Fruit fly (Drosophila melanogaster): ENCODE results near the gene KP78b.

Gene KP78b

dm6 chr3R:11350741-11351140 lies 2.2 kb downstream of the KP78b start:
- TF ChIP-seq noc (tag; optimal IDR thresholded peaks at IDR 0.05), result no peak

dm6 chr3R:11344901-11345300 lies 8.0 kb downstream of the KP78b start:
- no peak for TF ChIP-seq noc (tag; optimal IDR thresholded peaks at IDR 0.05)

- TF ChIP-seq noc (tag; optimal IDR thresholded peaks at IDR 0.05), result no peak
Measured at dm6 chr3R:11343966-11344365, 9.0 kb downstream of the KP78b start.

DNA sequence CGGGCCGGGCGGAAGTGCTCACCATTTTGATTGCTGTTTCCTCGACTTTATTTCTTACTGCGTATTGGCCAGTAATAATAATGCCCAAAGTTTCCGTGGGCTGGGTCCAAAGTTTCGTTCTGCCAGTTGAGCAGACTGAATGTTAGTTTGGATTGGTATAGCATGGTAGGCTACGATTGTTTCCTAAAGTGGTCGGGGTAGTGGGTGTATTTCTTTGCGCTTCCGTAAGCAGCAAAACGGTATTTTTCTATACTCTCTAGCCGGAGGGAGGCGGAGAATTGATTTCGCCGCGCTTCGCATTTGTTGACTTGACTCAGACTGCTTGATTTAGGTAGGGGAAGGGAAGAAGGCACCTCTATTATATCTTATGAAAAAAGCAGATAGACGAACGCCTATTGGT lies 9.5 kb downstream of the KP78b start:
- no peak for TF ChIP-seq noc (tag; optimal IDR thresholded peaks at IDR 0.05)

dm6 chr3R:11338287-11338686 lies 14.6 kb downstream of the KP78b start:
- no peak for TF ChIP-seq noc (tag; optimal IDR thresholded peaks at IDR 0.05)

dm6 chr3R:11337109-11337508 lies 15.8 kb downstream of the KP78b start:
- no peak for TF ChIP-seq noc (tag; optimal IDR thresholded peaks at IDR 0.05)

- no peak for TF ChIP-seq noc (tag; optimal IDR thresholded peaks at IDR 0.05)
Measured at dm6 chr3R:11335794-11336193, 17.1 kb downstream of the KP78b start.

dm6 chr3R:11334272-11334874 lies 18.6 kb downstream of the KP78b start:
- no peak for TF ChIP-seq noc (tag; optimal IDR thresholded peaks at IDR 0.05)

- no peak for TF ChIP-seq noc (tag; optimal IDR thresholded peaks at IDR 0.05)
Measured at dm6 chr3R:11330713-11331112, 22.2 kb downstream of the KP78b start.

DNA sequence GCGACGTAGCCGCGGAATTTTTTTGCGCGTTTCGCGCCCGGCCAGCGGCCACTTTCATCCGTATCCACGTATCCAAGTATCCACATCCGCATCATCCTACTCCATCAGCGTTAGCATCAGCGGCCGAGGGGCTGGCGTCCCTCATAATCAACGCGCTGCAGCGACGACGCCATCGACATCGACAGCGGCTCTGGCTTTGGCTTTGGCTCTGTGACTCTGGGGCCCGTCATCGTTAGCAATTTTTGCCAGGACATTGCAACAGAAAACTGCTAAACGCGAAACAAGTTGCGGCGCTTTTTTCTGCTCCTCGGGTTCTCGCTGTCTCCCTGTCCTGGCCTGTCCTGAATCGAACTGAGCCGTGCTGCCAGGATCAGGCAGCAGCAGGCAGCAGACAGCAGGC lies 24.8 kb downstream of the KP78b start, which contains the start of gene pros:
Gene pros, plus strand, starts transcription at position 301 of the 400 bp plus-strand sequence.
- TF ChIP-seq noc (tag; optimal IDR thresholded peaks at IDR 0.05), result no peak

- no peak for TF ChIP-seq noc (tag; optimal IDR thresholded peaks at IDR 0.05)
Measured at dm6 chr3R:11316667-11317066, 36.3 kb downstream of the KP78b start.

DNA sequence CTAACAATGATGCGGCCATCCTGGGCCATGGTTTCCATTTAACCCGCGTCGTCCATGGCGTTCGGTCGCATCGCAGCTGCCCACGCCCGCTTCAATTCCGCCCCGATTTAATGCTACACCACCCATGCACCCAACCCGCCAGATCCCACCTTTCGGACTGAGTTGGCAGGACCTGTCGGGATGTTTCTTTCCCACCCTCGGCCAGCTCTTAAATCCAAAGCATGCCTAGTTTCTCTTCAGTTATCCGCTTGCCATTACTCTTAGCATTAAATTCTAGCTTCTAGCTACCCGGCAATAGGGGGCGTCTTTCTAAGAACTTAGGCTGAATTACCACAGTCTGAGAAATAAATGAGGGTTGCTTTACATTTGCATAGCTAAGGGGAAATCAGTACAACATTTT lies 40.6 kb downstream of the KP78b start:
- TF ChIP-seq noc (tag; optimal IDR thresholded peaks at IDR 0.05), result no peak

dm6 chr3R:11310669-11311068 lies 42.3 kb downstream of the KP78b start:
- TF ChIP-seq noc (tag; optimal IDR thresholded peaks at IDR 0.05), result no peak

DNA sequence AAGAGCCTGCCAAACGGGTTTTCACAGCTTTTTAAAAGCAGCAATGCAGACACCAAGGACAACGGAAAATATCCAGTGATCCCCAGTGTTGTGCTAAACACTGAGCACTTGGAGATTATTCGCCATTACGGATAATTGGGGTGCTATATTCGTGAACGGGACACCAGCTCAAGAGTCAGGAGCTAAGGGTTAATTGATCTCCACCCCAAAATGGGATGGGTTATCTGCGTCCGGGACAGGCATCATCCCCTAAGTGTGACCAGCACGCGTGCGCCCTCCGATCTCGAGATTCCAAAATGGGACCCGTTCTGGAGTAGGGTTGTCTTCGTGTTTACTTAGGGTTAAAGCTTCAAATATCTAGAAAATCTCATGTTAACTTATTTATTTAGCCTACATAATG lies 47.0 kb downstream of the KP78b start:
- TF ChIP-seq noc (tag; optimal IDR thresholded peaks at IDR 0.05), result no peak

DNA sequence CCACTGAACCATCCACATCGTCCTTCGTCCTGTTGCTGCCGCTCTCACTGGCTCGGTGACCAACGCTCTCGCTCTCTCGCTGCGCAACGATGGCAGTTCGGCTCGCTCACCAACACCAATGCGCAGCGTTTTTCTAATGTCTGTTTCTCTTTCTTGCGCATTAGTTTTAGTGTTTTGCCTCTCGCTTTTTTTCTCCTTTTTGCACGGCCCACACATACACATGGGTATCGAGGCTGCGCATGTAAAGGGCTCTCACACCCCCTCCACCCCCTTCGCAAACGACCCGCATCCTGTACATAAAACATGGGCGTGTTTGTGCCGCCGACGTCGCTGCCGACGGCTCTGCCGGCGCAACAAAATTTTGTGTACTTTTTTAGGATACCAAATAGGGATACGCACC lies 50.0 kb downstream of the KP78b start:
- TF ChIP-seq noc (tag; optimal IDR thresholded peaks at IDR 0.05), result no peak

Data from whole organism, larva.